Fruit fly (Drosophila melanogaster): ENCODE measurements around the gene CG15554.
A peak's percentile ranks its signal among the peaks of the same experiment; 100 is the strongest.

DNA sequence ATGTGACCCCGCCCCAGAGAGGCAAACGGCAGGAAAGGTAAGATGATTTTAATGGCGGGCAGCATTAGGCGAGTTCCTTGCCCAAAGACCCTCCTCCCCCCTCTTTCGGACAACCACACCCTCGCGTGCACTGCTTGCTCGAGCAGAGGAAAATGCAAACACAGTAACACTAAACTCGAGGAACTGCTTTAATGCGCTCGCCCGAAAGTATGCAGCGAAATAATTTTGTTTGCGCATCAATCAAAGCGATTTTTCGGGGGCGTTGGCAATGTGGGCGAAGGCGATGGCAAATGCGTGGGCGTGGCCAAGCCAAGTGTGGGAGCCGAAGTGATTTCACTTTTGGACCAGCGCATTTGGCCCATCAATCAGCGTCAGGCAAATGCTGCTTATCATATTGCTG lies 39.6 kb upstream of the CG15554 start:
- TF ChIP-seq usp (GFP tag; optimal IDR thresholded peaks at IDR 0.05), result no peak
- TF ChIP-seq Abd-B (GFP tag; optimal IDR thresholded peaks at IDR 0.05), result peak; percentile 21
- no peak for TF ChIP-seq br (GFP tag; optimal IDR thresholded peaks at IDR 0.05)
- no peak for TF ChIP-seq CG32264 (GFP tag; optimal IDR thresholded peaks at IDR 0.05)
